Fruit fly (Drosophila melanogaster): ENCODE measurements around the gene Prx6a.

Gene Prx6a

DNA sequence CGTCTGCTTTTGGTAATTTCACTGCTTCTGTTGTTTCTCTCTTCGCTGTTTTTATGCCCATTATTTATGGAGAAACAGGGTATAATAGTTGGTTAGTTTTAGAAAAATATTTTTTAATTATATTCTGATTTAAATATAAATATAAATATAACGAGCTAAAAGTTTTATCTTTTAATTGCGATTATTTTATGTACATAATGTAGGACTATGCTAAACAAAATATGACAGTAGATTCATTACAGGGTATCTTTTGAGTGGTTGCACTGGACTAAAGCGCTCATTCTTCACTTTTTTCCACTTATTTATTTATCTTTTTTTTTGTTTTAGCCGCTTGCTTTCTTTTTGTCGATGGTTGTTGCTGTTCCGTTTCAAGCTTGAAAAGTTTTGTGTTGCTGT lies 27.0 kb upstream of the Prx6a start (continued):
- TF ChIP-seq CG10669 (GFP tag; optimal IDR thresholded peaks at IDR 0.05) = peak; percentile 37
- no peak for TF ChIP-seq Ets21C (GFP tag; optimal IDR thresholded peaks at IDR 0.05)
- TF ChIP-seq Hr4 (GFP tag; optimal IDR thresholded peaks at IDR 0.05) = peak; percentile 69
- TF ChIP-seq ss (GFP tag; optimal IDR thresholded peaks at IDR 0.05) = peak in 1 of 2 experiments; percentile 43
- TF ChIP-seq lz (GFP tag; optimal IDR thresholded peaks at IDR 0.05) = peak; percentile 29
- TF ChIP-seq CG1621 (tag; optimal IDR thresholded peaks at IDR 0.05) = no peak
- no peak for TF ChIP-seq CG6854 (GFP tag; optimal IDR thresholded peaks at IDR 0.05)
- peak; percentile 13 for TF ChIP-seq fd85E (GFP tag; optimal IDR thresholded peaks at IDR 0.05)
- peak; percentile 72 for TF ChIP-seq svp (GFP tag)
- TF ChIP-seq salr (GFP tag; optimal IDR thresholded peaks at IDR 0.05) = peak in 1 of 2 experiments; percentile 64
- TF ChIP-seq esn (GFP tag; optimal IDR thresholded peaks at IDR 0.05) = peak; percentile 80
- peak; percentile 58 for TF ChIP-seq topi (GFP tag; optimal IDR thresholded peaks at IDR 0.05)
- no peak for TF ChIP-seq fd59A (GFP tag; optimal IDR thresholded peaks at IDR 0.05)

DNA sequence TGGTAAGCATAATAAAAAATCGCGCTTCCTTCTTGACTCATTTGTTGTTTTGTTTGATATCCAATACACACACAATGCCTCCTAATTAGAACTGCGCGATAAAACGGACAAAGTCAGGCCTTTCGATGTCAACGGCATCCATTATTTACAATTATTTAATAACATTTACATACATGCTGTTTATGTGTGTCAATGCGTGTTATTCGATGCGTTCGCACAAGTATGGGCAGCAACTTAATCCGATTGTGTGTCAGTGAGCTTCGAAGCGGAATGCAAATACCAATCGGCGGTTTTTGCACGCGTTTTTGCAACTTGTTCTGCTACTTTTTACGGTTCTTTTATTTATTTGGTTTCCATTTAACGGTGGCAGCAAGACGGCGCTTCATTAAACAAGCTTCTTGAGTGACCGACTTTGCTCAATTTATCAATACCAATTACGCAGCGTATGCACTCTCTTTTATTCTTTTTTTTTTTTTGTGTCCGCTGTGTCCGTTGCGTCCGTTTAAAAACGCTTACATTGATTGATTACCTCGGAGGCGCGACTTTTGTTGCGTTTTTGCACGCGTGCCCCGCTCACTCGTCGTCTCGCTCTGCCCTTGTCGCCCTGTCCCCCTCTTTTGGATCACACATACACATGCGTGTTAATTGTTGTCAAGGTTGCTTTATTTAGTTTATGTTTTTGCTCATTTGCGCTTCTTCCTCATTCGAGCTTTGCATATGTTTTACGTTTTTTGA lies 26.5 kb upstream of the Prx6a start:
- TF ChIP-seq svp (GFP tag) (peak; percentile 65), achi (GFP tag; optimal IDR thresholded peaks at IDR 0.05) (no peak), fkh (GFP tag; optimal IDR thresholded peaks at IDR 0.05) (peak; percentile 1), CG8319 (GFP tag; optimal IDR thresholded peaks at IDR 0.05) (no peak), ss (GFP tag; optimal IDR thresholded peaks at IDR 0.05) (peak in 1 of 2 experiments; percentile 15), esn (GFP tag; optimal IDR thresholded peaks at IDR 0.05) (peak; percentile 8), CG3919 (GFP tag; optimal IDR thresholded peaks at IDR 0.05) (no peak), CG6163 (GFP tag; IDR thresholded peaks at IDR 0.05) (no peak; the same call in 2 of the 3 replicates)

DNA sequence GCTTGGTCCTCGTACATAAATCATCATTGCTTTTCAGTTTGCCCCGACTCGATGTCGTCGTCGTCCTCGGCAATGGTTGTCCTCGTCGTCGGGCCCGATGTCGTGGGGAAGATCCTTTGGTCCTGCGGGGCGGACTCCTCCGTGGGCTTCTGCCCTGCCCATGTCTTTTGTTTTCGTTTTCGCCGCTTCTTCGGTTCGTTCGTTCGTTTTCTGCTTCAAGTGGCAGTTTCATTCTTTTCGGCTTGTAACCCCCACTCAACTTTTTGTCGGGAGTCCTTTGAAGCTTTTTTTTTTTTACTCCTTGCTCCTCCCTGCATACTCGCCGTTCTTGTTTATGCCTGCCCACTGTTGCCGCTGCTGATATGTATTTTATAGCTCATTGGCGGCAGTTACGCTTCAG lies 25.6 kb upstream of the Prx6a start:
- no peak for TF ChIP-seq CG6854 (GFP tag; optimal IDR thresholded peaks at IDR 0.05)

DNA sequence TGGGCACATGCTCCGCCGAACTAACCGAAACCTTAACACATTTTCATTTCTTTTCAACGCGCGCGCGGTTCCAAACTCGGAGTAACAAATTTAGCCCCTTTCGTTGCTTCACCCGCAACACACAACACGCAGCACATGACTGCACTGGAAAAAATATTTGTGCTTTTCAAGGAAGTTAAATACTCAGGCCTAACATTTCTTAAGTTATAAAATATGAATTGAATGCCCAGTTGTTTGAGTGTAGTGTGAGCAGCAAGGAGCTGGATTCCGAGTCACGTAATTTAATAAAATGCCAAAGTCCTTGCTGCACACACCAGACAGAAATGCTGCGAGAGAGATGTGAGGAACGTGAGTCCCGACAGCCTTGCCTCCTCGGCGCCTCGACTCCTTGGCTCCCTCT lies 23.4 kb upstream of the Prx6a start:
- TF ChIP-seq Eip78C (GFP tag) (peak; percentile 83), CG32006 (GFP tag; optimal IDR thresholded peaks at IDR 0.05) (peak; percentile 1), Hr39 (GFP tag; optimal IDR thresholded peaks at IDR 0.05) (no peak), Smox (GFP tag; optimal IDR thresholded peaks at IDR 0.05) (no peak)

DNA sequence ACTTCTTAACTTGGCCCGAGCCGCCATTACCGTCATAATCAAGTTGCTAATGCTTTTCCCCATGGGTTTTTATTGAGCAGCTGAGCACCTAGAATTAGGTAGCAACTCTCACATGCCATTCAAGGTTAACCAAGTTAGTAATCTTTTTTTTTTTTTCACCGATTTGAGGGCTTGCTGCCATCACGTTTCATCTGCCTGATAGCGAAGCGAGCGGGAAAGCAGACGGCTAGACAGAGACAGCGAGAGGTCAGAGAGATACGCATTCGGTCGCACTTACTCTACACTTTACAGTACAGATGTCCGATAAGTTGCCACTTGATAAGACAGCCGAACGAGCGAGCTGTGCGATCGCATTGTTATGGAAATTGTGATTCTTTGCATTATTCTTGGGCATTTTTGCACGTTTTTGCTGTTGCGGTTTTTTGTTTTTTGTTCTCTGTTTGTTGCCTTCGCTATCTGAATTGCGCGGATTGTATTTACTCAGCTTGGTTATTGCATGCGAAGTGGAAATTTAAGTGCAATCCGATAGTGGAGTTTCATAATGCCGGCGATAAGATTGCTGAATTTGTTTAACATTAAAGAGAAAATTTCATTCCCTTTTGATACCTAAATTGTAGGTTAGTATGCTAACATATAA lies 22.5 kb upstream of the Prx6a start:
- TF ChIP-seq CG11902 (GFP tag; optimal IDR thresholded peaks at IDR 0.05) = no peak
- TF ChIP-seq CG6163 (GFP tag; IDR thresholded peaks at IDR 0.05) = peak; percentile 48; the same call in 1 of the 3 replicates
- no peak for TF ChIP-seq CG6792 (GFP tag; optimal IDR thresholded peaks at IDR 0.05)
- no peak for TF ChIP-seq Sox102F (GFP tag; optimal IDR thresholded peaks at IDR 0.05)
- peak; percentile 29 for TF ChIP-seq Sox14 (GFP tag; optimal IDR thresholded peaks at IDR 0.05)
- no peak for TF ChIP-seq topi (GFP tag; optimal IDR thresholded peaks at IDR 0.05)
- TF ChIP-seq CG15336 (GFP tag; IDR thresholded peaks at IDR 0.05) = no peak
- TF ChIP-seq OdsH (GFP tag; optimal IDR thresholded peaks at IDR 0.05) = no peak
- TF ChIP-seq CG11762 (GFP tag; optimal IDR thresholded peaks at IDR 0.05; ENCODE audit: insufficient read depth) = no peak
- no peak for TF ChIP-seq lz (GFP tag; optimal IDR thresholded peaks at IDR 0.05)
- peak; percentile 99 for TF ChIP-seq svp (GFP tag)
- no peak for TF ChIP-seq net (GFP tag; optimal IDR thresholded peaks at IDR 0.05)
- no peak for TF ChIP-seq salr (GFP tag; optimal IDR thresholded peaks at IDR 0.05)
- TF ChIP-seq CG8632 (GFP tag; optimal IDR thresholded peaks at IDR 0.05) = no peak
- TF ChIP-seq Blimp-1 (GFP tag; optimal IDR thresholded peaks at IDR 0.05) = no peak
- no peak for TF ChIP-seq cyc (GFP tag; optimal IDR thresholded peaks at IDR 0.05)
- TF ChIP-seq CG6276 (GFP tag; optimal IDR thresholded peaks at IDR 0.05) = no peak
- TF ChIP-seq fd85E (GFP tag; optimal IDR thresholded peaks at IDR 0.05) = no peak
- TF ChIP-seq CG16779 (tag; optimal IDR thresholded peaks at IDR 0.05) = no peak
- TF ChIP-seq dac (GFP tag; optimal IDR thresholded peaks at IDR 0.05) = no peak
- 0 out of 3 replicates have a peak, but pooled peaks have one; percentile 43 for TF ChIP-seq eg (GFP tag; IDR thresholded peaks at IDR 0.05)
- peak; percentile 11 for TF ChIP-seq dsx (GFP tag; optimal IDR thresholded peaks at IDR 0.05; ENCODE audit: poor library complexity, severe bottlenecking)
- peak; percentile 4 for TF ChIP-seq Eip75B (GFP tag; optimal IDR thresholded peaks at IDR 0.05)
- TF ChIP-seq Ets21C (GFP tag; optimal IDR thresholded peaks at IDR 0.05) = no peak
- TF ChIP-seq CG10631 (GFP tag; optimal IDR thresholded peaks at IDR 0.05) = no peak
- TF ChIP-seq CG8319 (GFP tag; optimal IDR thresholded peaks at IDR 0.05) = no peak
- TF ChIP-seq Eip93F (GFP tag; optimal IDR thresholded peaks at IDR 0.05) = no peak
